Worm (Caenorhabditis elegans): ENCODE results near the gene mab-7.

Gene mab-7

DNA sequence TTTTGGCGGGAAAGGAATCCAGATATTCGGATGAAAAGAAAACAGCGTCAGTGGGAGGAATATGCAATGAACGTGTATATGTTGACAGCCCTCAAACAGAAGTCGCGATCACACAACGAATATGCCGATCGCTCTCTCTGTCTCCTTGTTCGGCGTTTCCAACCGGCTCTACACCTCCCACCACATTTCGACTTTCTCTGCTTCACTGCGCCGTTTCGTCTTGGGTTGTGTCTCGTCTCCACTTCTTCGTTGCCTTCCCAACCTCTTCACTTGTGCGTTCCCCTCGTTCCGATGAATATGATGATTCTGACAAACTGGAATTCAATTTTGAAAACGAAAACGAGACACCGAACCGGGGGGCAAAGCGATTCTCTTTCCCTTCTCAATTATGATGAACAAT lies at the start of gene mab-7:
Gene mab-7, minus strand, starts transcription at position 101 of the 400 bp plus-strand sequence.
- no peak for TF ChIP-seq dmd-6 (GFP tag; IDR thresholded peaks at IDR 0.05)
- no peak for TF ChIP-seq lin-1 (GFP tag; IDR thresholded peaks at IDR 0.05)
- TF ChIP-seq Y105C5A.15 (GFP tag; IDR thresholded peaks at IDR 0.05), result no peak
- no peak for TF ChIP-seq lin-38 (GFP tag; IDR thresholded peaks at IDR 0.05)
- TF ChIP-seq lin-15B (tag; optimal IDR thresholded peaks at IDR 0.05), result no peak
- TF ChIP-seq dpl-1 (GFP tag; optimal IDR thresholded peaks at IDR 0.05), result no peak
- no peak for TF ChIP-seq Y48G9A.11 (GFP tag; IDR thresholded peaks at IDR 0.05)
- TF ChIP-seq daf-12 (tag; optimal IDR thresholded peaks at IDR 0.05), result no peak
- no peak for TF ChIP-seq snpc-4 (tag; optimal IDR thresholded peaks at IDR 0.05)
- TF ChIP-seq nhr-237 (tag; optimal IDR thresholded peaks at IDR 0.05), result no peak
- no peak for TF ChIP-seq F26F4.8 (GFP tag; conservative IDR thresholded peaks at IDR 0.05)
- TF ChIP-seq ztf-7 (tag; optimal IDR thresholded peaks at IDR 0.05), result no peak
- TF ChIP-seq madf-9 (GFP tag; conservative IDR thresholded peaks at IDR 0.05), result no peak
- TF ChIP-seq snpc-1.2 (GFP tag; IDR thresholded peaks at IDR 0.05), result no peak
- no peak for TF ChIP-seq tag-97 (GFP tag; IDR thresholded peaks at IDR 0.05)
- TF ChIP-seq nhr-25 (tag; optimal IDR thresholded peaks at IDR 0.05; ENCODE audit: borderline replicate concordance, insufficient read depth), result no peak
- TF ChIP-seq ama-1 (optimal IDR thresholded peaks at IDR 0.05), result no peak

DNA sequence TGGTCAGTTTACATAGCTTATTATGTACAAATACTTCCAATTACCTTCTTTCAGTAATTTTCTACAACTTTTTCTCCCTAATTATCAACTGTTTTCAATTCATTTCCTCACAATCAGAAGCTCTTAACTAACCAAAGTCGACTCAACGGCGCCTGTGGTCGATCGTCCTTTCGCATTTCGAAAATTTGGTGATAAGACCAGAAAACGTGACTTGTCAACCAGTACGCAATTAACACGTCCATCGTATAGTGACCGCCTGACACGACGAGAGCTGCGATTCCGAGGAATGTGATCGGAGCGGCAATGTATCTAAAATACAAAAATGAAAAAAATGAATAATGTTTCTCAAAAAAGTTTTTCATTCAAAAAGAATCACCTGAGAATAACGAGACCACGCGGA lies 47.8 kb upstream of the mab-7 start:
- TF ChIP-seq nhr-28 (tag; optimal IDR thresholded peaks at IDR 0.05) (peak; percentile 9), mep-1 (tag; optimal IDR thresholded peaks at IDR 0.05) (peak; percentile 22), hlh-11 (tag; optimal IDR thresholded peaks at IDR 0.05) (peak; percentile 76), Y75B8A.6 (GFP tag; IDR thresholded peaks at IDR 0.05) (no peak), hif-1 (tag; optimal IDR thresholded peaks at IDR 0.05) (peak in 1 of 2 experiments; percentile 22), mes-2 (tag; optimal IDR thresholded peaks at IDR 0.05; ENCODE audit: poor library complexity, severe bottlenecking) (peak; percentile 15), daf-16 (GFP tag; optimal IDR thresholded peaks at IDR 0.05) (no peak), daf-16 (tag; optimal IDR thresholded peaks at IDR 0.05) (peak; percentile 75), pqm-1 (tag; optimal IDR thresholded peaks at IDR 0.05) (peak; percentile 43), nhr-42 (GFP tag; IDR thresholded peaks at IDR 0.05) (0 out of 2 replicates have a peak, but pooled peaks have one; percentile 29), hlh-30 (tag; optimal IDR thresholded peaks at IDR 0.05; ENCODE audit: insufficient read depth) (peak; percentile 79), tra-1 (GFP tag; IDR thresholded peaks at IDR 0.05) (peak; percentile 61), lin-15B (tag; optimal IDR thresholded peaks at IDR 0.05) (no peak), snpc-4 (tag; optimal IDR thresholded peaks at IDR 0.05) (no peak), gei-8 (GFP tag; optimal IDR thresholded peaks at IDR 0.05) (no peak), nhr-6 (tag; optimal IDR thresholded peaks at IDR 0.05) (no peak), dmd-6 (GFP tag; IDR thresholded peaks at IDR 0.05) (peak; percentile 76), php-3 (GFP tag; IDR thresholded peaks at IDR 0.05) (peak; percentile 49; the same call in 1 of the 2 replicates), ceh-20 (GFP tag; IDR thresholded peaks at IDR 0.05) (0 out of 2 replicates have a peak, but pooled peaks have one; percentile 32), F10B5.3 (tag; optimal IDR thresholded peaks at IDR 0.05) (no peak), nhr-77 (tag; optimal IDR thresholded peaks at IDR 0.05) (peak; percentile 3), T26A8.4 (GFP tag; IDR thresholded peaks at IDR 0.05) (0 out of 2 replicates have a peak, but pooled peaks have one; percentile 44), dve-1 (tag; optimal IDR thresholded peaks at IDR 0.05; ENCODE audit: insufficient read depth) (peak; percentile 77)

DNA sequence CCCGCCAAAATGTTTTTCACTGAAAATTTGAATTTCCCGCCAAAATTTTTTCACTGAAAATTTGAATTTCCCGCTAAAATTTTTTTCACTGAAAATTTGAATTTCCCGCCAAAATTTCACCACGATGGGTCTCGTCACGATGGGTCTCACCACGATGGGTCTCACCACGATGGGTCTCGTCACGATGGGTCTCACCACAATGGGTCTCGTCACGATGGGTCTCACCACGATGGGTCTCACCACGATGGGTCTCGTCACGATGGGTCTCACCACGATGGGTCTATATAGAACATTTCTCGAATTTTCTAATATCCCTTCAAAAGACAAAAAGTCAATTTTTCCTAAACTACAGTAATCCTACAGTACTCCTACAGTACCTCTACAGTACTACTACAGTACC lies 45.9 kb upstream of the mab-7 start:
- TF ChIP-seq tra-1 (GFP tag; IDR thresholded peaks at IDR 0.05) (0 out of 2 replicates have a peak, but pooled peaks have one; percentile 42), set-16 (GFP tag; IDR thresholded peaks at IDR 0.05) (peak; percentile 44; the same call in 1 of the 2 replicates), F44E2.7 (GFP tag; IDR thresholded peaks at IDR 0.05) (peak; percentile 78; the same call in 1 of the 2 replicates), dmd-8 (GFP tag; IDR thresholded peaks at IDR 0.05) (peak; percentile 58; the same call in 1 of the 2 replicates), lim-7 (GFP tag; IDR thresholded peaks at IDR 0.05) (peak; percentile 32; the same call in 1 of the 2 replicates)
